Fruit fly (Drosophila melanogaster) whole organism, embryonic: ENCODE results near the gene CG42397.

ENCODE experiments used
- ATbp ChIP-seq: fragments of 200-800 bp; sonication (Bioruptor generic); optimal IDR thresholded peaks from 2 replicates; lab custom pipeline; 2017; ENCODE audit warnings: missing biosample characterization, mild to moderate bottlenecking, missing genetic modification characterization, missing genetic modification reagents
- Adf1 ChIP-seq: fragments of 200-800 bp; sonication (Bioruptor generic); IDR thresholded peaks from 2 replicates; pipeline ENCODE4 v1.3.6; 2022; ENCODE audit warnings: missing biosample characterization, missing genetic modification characterization
- Aef1 ChIP-seq: fragments of 200-800 bp; sonication (Bioruptor generic); IDR thresholded peaks from 3 replicates; pipeline ENCODE4 v1.3.6; 2022; ENCODE audit warnings: missing biosample characterization, missing genetic modification characterization
- Asciz ChIP-seq: fragments of 200-800 bp; sonication (Bioruptor generic); optimal IDR thresholded peaks from 2 replicates; lab custom pipeline; 2017; ENCODE audit warnings: missing biosample characterization, mild to moderate bottlenecking, missing genetic modification characterization, missing genetic modification reagents
- CG11695 ChIP-seq: fragments of 200-800 bp; sonication (Bioruptor generic); IDR thresholded peaks from 3 replicates; pipeline ENCODE4 v1.3.6; 2022; ENCODE audit warnings: missing biosample characterization, missing genetic modification characterization
- CG12236 ChIP-seq: fragments of 200-800 bp; sonication (Bioruptor generic); optimal IDR thresholded peaks from 2 replicates; lab custom pipeline; 2016; ENCODE audit warnings: missing biosample characterization, missing genetic modification characterization
- CG12299 ChIP-seq: fragments of 200-800 bp; sonication (Bioruptor generic); optimal IDR thresholded peaks from 2 replicates; lab custom pipeline; 2018; ENCODE audit warnings: missing biosample characterization, mild to moderate bottlenecking, missing genetic modification characterization
- CG12391 ChIP-seq: fragments of 200-800 bp; sonication (Bioruptor generic); optimal IDR thresholded peaks from 3 replicates; lab custom pipeline; 2018; ENCODE audit warnings: missing biosample characterization, mild to moderate bottlenecking, missing genetic modification characterization, moderate library complexity
- CG13424 ChIP-seq: fragments of 200-800 bp; sonication (Bioruptor generic); optimal IDR thresholded peaks from 2 replicates; lab custom pipeline; 2019; ENCODE audit warnings: missing biosample characterization, mild to moderate bottlenecking, missing genetic modification characterization, moderate library complexity
- CG1602 ChIP-seq: fragments of 200-800 bp; sonication (Bioruptor generic); optimal IDR thresholded peaks from 3 replicates; lab custom pipeline; 2016; ENCODE audit warnings: missing biosample characterization, missing genetic modification characterization
- CG16779 ChIP-seq: fragments of 200-800 bp; sonication (Bioruptor generic); IDR thresholded peaks from 2 replicates; pipeline ENCODE4 v1.3.6; 2022; ENCODE audit warnings: missing biosample characterization, missing genetic modification characterization
- CG18262 ChIP-seq: fragments of 200-800 bp; optimal IDR thresholded peaks from 3 replicates; lab custom pipeline; 2019; ENCODE audit warnings: missing biosample characterization, mild to moderate bottlenecking, missing genetic modification characterization, moderate library complexity
- CG2129 ChIP-seq: fragments of 200-800 bp; sonication (Bioruptor generic); IDR thresholded peaks from 2 replicates; pipeline ENCODE4 v1.3.6; 2022; ENCODE audit warnings: missing biosample characterization, missing genetic modification characterization; ENCODE audit not compliant: partially characterized antibody
- CG2875 ChIP-seq: fragments of 200-800 bp; sonication (Bioruptor generic); optimal IDR thresholded peaks from 2 replicates; lab custom pipeline; 2017; ENCODE audit warnings: missing biosample characterization, mild to moderate bottlenecking, missing genetic modification characterization, missing genetic modification reagents
- CG33213 ChIP-seq: fragments of 200-800 bp; sonication (Bioruptor generic); optimal IDR thresholded peaks from 3 replicates; lab custom pipeline; 2016; ENCODE audit warnings: missing biosample characterization, missing genetic modification characterization
- CG42726 ChIP-seq: fragments of 200-800 bp; sonication (Bioruptor generic); IDR thresholded peaks from 2 replicates; pipeline ENCODE4 v1.3.6; 2022; ENCODE audit warnings: missing biosample characterization, missing genetic modification characterization; ENCODE audit not compliant: partially characterized antibody
- CG4282 ChIP-seq: fragments of 200-800 bp; sonication (Bioruptor generic); optimal IDR thresholded peaks from 2 replicates; lab custom pipeline; 2016; ENCODE audit warnings: missing biosample characterization, missing genetic modification characterization
- CG4404 ChIP-seq: fragments of 200-800 bp; sonication (Bioruptor generic); IDR thresholded peaks from 2 replicates; pipeline ENCODE4 v1.3.6; 2022; ENCODE audit warnings: missing biosample characterization, missing genetic modification characterization
- CG8359 ChIP-seq: fragments of 200-800 bp; sonication (Bioruptor generic); optimal IDR thresholded peaks from 2 replicates; lab custom pipeline; 2017; ENCODE audit warnings: missing biosample characterization, mild to moderate bottlenecking, missing genetic modification characterization, borderline replicate concordance
- CG9797 ChIP-seq: fragments of 200-800 bp; sonication (Bioruptor generic); optimal IDR thresholded peaks from 3 replicates; lab custom pipeline; 2018; ENCODE audit warnings: missing biosample characterization, mild to moderate bottlenecking, missing genetic modification characterization
- CG9817 ChIP-seq: fragments of 200-800 bp; sonication (Bioruptor generic); optimal IDR thresholded peaks from 2 replicates; lab custom pipeline; 2018; ENCODE audit warnings: missing biosample characterization, mild to moderate bottlenecking, missing genetic modification characterization, moderate library complexity
- D19A ChIP-seq: fragments of 200-800 bp; optimal IDR thresholded peaks from 3 replicates; lab custom pipeline; 2019; ENCODE audit warnings: missing biosample characterization, mild to moderate bottlenecking, missing genetic modification characterization, moderate library complexity
- Doc3 ChIP-seq: fragments of 200-800 bp; sonication (Bioruptor generic); IDR thresholded peaks from 3 replicates; pipeline ENCODE4 v1.3.6; 2022; ENCODE audit warnings: missing biosample characterization, missing genetic modification characterization; ENCODE audit not compliant: partially characterized antibody
- E2f1 ChIP-seq: fragments of 200-800 bp; sonication (Bioruptor generic); IDR thresholded peaks from 2 replicates; pipeline ENCODE4 v1.3.6; 2022; ENCODE audit warnings: missing biosample characterization, missing genetic modification characterization
- H15 ChIP-seq: fragments of 200-800 bp; sonication (Bioruptor generic); IDR thresholded peaks from 3 replicates; pipeline ENCODE4 v1.3.6; 2022; ENCODE audit warnings: missing biosample characterization, missing genetic modification characterization
- H2.0 ChIP-seq: fragments of 200-800 bp; sonication (Bioruptor generic); IDR thresholded peaks from 2 replicates; pipeline ENCODE4 v1.3.6; 2022; ENCODE audit warnings: missing biosample characterization, missing genetic modification characterization
- HHEX ChIP-seq: fragments of 200-800 bp; sonication (Bioruptor generic); optimal IDR thresholded peaks from 3 replicates; lab custom pipeline; 2017; ENCODE audit warnings: missing biosample characterization, mild to moderate bottlenecking, missing genetic modification characterization, missing genetic modification reagents
- Myb ChIP-seq: fragments of 200-800 bp; sonication (Bioruptor generic); optimal IDR thresholded peaks from 2 replicates; lab custom pipeline; 2016; ENCODE audit warnings: missing biosample characterization, missing genetic modification characterization
- Side ChIP-seq: fragments of 200-800 bp; sonication (Bioruptor generic); optimal IDR thresholded peaks from 2 replicates; lab custom pipeline; 2016; ENCODE audit warnings: missing biosample characterization, missing genetic modification characterization
- Spps ChIP-seq: fragments of 200-800 bp; sonication (Bioruptor generic); optimal IDR thresholded peaks from 2 replicates; lab custom pipeline; 2018; ENCODE audit warnings: missing biosample characterization, mild to moderate bottlenecking, missing genetic modification characterization
- TFAM ChIP-seq: fragments of 200-800 bp; sonication (Bioruptor generic); optimal IDR thresholded peaks from 2 replicates; lab custom pipeline; 2017; ENCODE audit warnings: missing biosample characterization, missing genetic modification characterization, inconsistent platforms
- Taf1 ChIP-seq: fragments of 200-800 bp; sonication (Bioruptor generic); IDR thresholded peaks from 2 replicates; pipeline ENCODE4 v1.3.6; 2022; ENCODE audit warnings: missing biosample characterization, missing genetic modification characterization
- chif ChIP-seq, 2 experiments: fragments of 200-800 bp; sonication (Bioruptor generic); optimal IDR thresholded peaks; 3 replicates each; lab custom pipeline; 2016; ENCODE audit warnings: missing biosample characterization in 2 of 2, missing genetic modification characterization in 2 of 2
- chn ChIP-seq: fragments of 200-800 bp; sonication (Bioruptor generic); optimal IDR thresholded peaks from 2 replicates; lab custom pipeline; 2016; ENCODE audit warnings: missing biosample characterization, missing genetic modification characterization
- dimm ChIP-seq: fragments of 200-800 bp; sonication (Bioruptor generic); IDR thresholded peaks from 2 replicates; pipeline ENCODE4 v1.3.6; 2022; ENCODE audit warnings: missing biosample characterization, missing genetic modification characterization
- dmrt11E ChIP-seq: fragments of 200-800 bp; sonication (Bioruptor generic); optimal IDR thresholded peaks from 3 replicates; lab custom pipeline; 2018; ENCODE audit warnings: missing biosample characterization, mild to moderate bottlenecking, missing genetic modification characterization, moderate library complexity
- dmrt99B ChIP-seq: fragments of 200-800 bp; sonication (Bioruptor generic); optimal IDR thresholded peaks from 2 replicates; lab custom pipeline; 2018; ENCODE audit warnings: missing biosample characterization, mild to moderate bottlenecking, missing genetic modification characterization, moderate library complexity
- gsb-n ChIP-seq: fragments of 200-800 bp; sonication (Bioruptor generic); optimal IDR thresholded peaks from 3 replicates; lab custom pipeline; 2018; ENCODE audit warnings: missing biosample characterization, mild to moderate bottlenecking, missing genetic modification characterization
- lilli ChIP-seq: fragments of 200-800 bp; sonication (Bioruptor generic); optimal IDR thresholded peaks from 3 replicates; lab custom pipeline; 2016; ENCODE audit warnings: missing biosample characterization, missing genetic modification characterization
- mam ChIP-seq: fragments of 200-800 bp; sonication (Bioruptor generic); optimal IDR thresholded peaks from 3 replicates; lab custom pipeline; 2016; ENCODE audit warnings: missing biosample characterization, missing genetic modification characterization
- nerfin-2 ChIP-seq: fragments of 200-800 bp; sonication (Bioruptor generic); IDR thresholded peaks from 2 replicates; pipeline ENCODE4 v1.3.6; 2022; ENCODE audit warnings: missing biosample characterization, missing genetic modification characterization; ENCODE audit not compliant: partially characterized antibody
- odd ChIP-seq: fragments of 200-800 bp; sonication (Bioruptor generic); optimal IDR thresholded peaks from 2 replicates; lab custom pipeline; 2017; ENCODE audit warnings: missing biosample characterization, mild to moderate bottlenecking, missing genetic modification characterization
- org-1 ChIP-seq: fragments of 200-800 bp; sonication (Bioruptor generic); optimal IDR thresholded peaks from 2 replicates; lab custom pipeline; 2017; ENCODE audit warnings: missing biosample characterization, missing genetic modification characterization
- phol ChIP-seq: fragments of 200-800 bp; sonication (Bioruptor generic); optimal IDR thresholded peaks from 3 replicates; lab custom pipeline; 2018; ENCODE audit warnings: missing biosample characterization, mild to moderate bottlenecking, missing genetic modification characterization, moderate library complexity
- prd ChIP-seq, 3 experiments: fragments of >200 bp in 2 of 3; fragments of 200-800 bp in 1 of 3; sonication (Bioruptor generic) in 1 of 3; optimal IDR thresholded peaks in 2 of 3; IDR thresholded peaks in 1 of 3; 2 replicates in 2 of 3; 3 replicates in 1 of 3; pipeline versions ENCODE4 v1.3.6 to Lab custom; 2017 to 2022; ENCODE audit warnings: missing biosample characterization in 1 of 3, missing genetic modification characterization in 1 of 3
- row ChIP-seq: fragments of 200-800 bp; sonication (Bioruptor generic); IDR thresholded peaks from 3 replicates; pipeline ENCODE4 v1.3.6; 2022; ENCODE audit warnings: missing biosample characterization, missing genetic modification characterization
- so ChIP-seq: fragments of 200-800 bp; sonication (Bioruptor generic); IDR thresholded peaks from 3 replicates; pipeline ENCODE4 v1.3.6; 2022; ENCODE audit warnings: missing biosample characterization, missing genetic modification characterization
- sob ChIP-seq: fragments of 200-800 bp; sonication (Bioruptor generic); IDR thresholded peaks from 2 replicates; pipeline ENCODE4 v1.3.6; 2022; ENCODE audit warnings: missing biosample characterization, missing genetic modification characterization
- zen ChIP-seq: fragments of 200-800 bp; sonication (Bioruptor generic); optimal IDR thresholded peaks from 3 replicates; lab custom pipeline; 2018; ENCODE audit warnings: missing biosample characterization, mild to moderate bottlenecking, missing genetic modification characterization, moderate library complexity

The CG42397 gene

DNA sequence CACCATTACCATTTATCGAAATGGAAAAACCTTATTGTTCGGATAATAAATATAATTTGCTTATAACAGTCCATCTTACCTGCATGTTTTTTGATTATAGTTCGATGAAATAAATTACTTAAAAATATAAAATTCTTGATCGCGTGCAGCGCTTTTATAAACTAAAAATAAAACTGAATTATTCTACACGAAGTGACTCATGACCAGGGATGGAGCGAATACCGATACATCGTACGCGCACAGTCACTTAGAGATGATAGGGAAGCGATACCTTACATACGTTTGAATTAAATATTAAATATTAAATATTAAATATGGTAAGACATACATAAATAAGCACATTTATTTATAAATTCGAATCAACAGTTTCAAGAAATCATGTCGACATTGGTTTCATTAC lies 19.4 kb upstream of the CG42397 start, which contains the start of gene viaf (continued):
- TF ChIP-seq chif (GFP tag; optimal IDR thresholded peaks at IDR 0.05; lab: Kevin White, UChicago): no peak
- peak; percentile 59; the same call in 1 of the 2 replicates for TF ChIP-seq E2f1 (GFP tag; lab: Robert Waterston, UW)
- no peak for TF ChIP-seq CG4282 (GFP tag; lab: Kevin White, UChicago)
- no peak for TF ChIP-seq CG33213 (GFP tag; lab: Kevin White, UChicago)
- TF ChIP-seq Adf1 (GFP tag; lab: Robert Waterston, UW): peak; percentile 18; the same call in 1 of the 2 replicates
- TF ChIP-seq row (GFP tag; lab: Robert Waterston, UW): peak; percentile 86
- TF ChIP-seq odd (GFP tag; lab: Kevin White, UChicago): no peak
- TF ChIP-seq CG12236: no peak
- TF ChIP-seq CG9797: no peak
- peak; percentile 30 for TF ChIP-seq zen (tag; lab: Kevin White, UChicago)
- TF ChIP-seq Side (GFP tag; lab: Kevin White, UChicago): no peak
- TF ChIP-seq Myb: peak; percentile 17
- peak; percentile 63 for TF ChIP-seq CG1602
- TF ChIP-seq CG2129 (GFP tag; lab: Robert Waterston, UW): peak; percentile 78
- TF ChIP-seq nerfin-2 (GFP tag; lab: Robert Waterston, UW): peak; percentile 63
- peak; percentile 39; the same call in 1 of the 3 replicates for TF ChIP-seq H15 (GFP tag; lab: Robert Waterston, UW)
- TF ChIP-seq gsb-n (tag; lab: Kevin White, UChicago): no peak
- TF ChIP-seq dmrt11E (tag; lab: Kevin White, UChicago): peak; percentile 55
- no peak for TF ChIP-seq dimm (GFP tag; lab: Robert Waterston, UW)
- peak; percentile 26 for TF ChIP-seq CG12299 (tag; lab: Kevin White, UChicago)
- TF ChIP-seq mam (GFP tag; lab: Kevin White, UChicago): peak; percentile 31
- peak; percentile 20 for TF ChIP-seq Spps (tag; lab: Kevin White, UChicago)
- no peak for TF ChIP-seq HHEX
- TF ChIP-seq chn (GFP tag; lab: Kevin White, UChicago): peak; percentile 1
- peak; percentile 42; the same call in 1 of the 2 replicates for TF ChIP-seq H2.0 (GFP tag; lab: Robert Waterston, UW)
- no peak for TF ChIP-seq CG4404
- peak; percentile 32; the same call in 1 of the 3 replicates for TF ChIP-seq Aef1 (GFP tag; lab: Robert Waterston, UW)
- TF ChIP-seq CG42726 (GFP tag; lab: Robert Waterston, UW): peak; percentile 91
- TF ChIP-seq phol: peak; percentile 69
- no peak for TF ChIP-seq CG8359 (GFP tag; lab: Kevin White, UChicago)
- TF ChIP-seq TFAM (GFP tag; lab: Kevin White, UChicago): no peak
- peak; percentile 64 for TF ChIP-seq CG13424 (tag; lab: Kevin White, UChicago)
- TF ChIP-seq, all 482 proteins: peak for 159

DNA sequence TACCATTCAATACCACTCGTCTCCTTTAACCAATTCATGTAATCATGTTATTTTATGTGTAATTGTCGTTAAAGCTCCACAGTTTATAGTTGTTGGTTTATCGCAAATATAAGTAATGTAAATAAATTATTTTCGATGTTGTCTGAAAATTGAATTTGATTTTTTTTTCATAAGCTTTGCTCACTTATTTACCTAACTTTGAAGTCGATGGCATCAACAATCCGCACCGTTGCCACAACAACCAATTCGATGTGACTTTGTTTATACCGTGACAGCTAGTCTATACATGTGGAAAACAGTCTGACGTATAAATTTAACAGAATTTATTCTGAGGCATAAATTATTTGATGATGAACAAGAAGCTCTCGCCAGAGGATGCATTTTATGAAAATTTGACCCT lies 16.8 kb upstream of the CG42397 start, which contains the start of gene CG6931:
TSS of gene CG6931 (plus strand) at position 301 of the 400 bp plus-strand sequence.
- no peak for TF ChIP-seq CG16779
- TF ChIP-seq CG2875: no peak
- no peak for TF ChIP-seq sob (GFP tag; lab: Robert Waterston, UW)
- no peak for TF ChIP-seq Asciz (GFP tag; lab: Kevin White, UChicago)
- no peak for TF ChIP-seq D19A (tag; lab: Kevin White, UChicago)
- TF ChIP-seq ATbp (GFP tag; lab: Kevin White, UChicago): no peak
- no peak for TF ChIP-seq dmrt99B (tag; lab: Kevin White, UChicago)
- no peak for TF ChIP-seq org-1 (GFP tag; lab: Kevin White, UChicago)
- TF ChIP-seq CG9817: no peak
- TF ChIP-seq so (GFP tag; lab: Robert Waterston, UW): no peak
- TF ChIP-seq lilli: no peak
- TF ChIP-seq CG18262 (tag; lab: Kevin White, UChicago): no peak
- no peak for TF ChIP-seq prd (optimal IDR thresholded peaks at IDR 0.05; lab: Kevin White, UChicago)
- TF ChIP-seq prd (GFP tag; IDR thresholded peaks at IDR 0.05; lab: Robert Waterston, UW): no peak
- TF ChIP-seq CG12391: no peak
- TF ChIP-seq Taf1 (GFP tag; lab: Robert Waterston, UW): no peak
- TF ChIP-seq Doc3: no peak
- TF ChIP-seq CG11695: no peak
- TF ChIP-seq, all 482 proteins: peak for 0
